Worm (Caenorhabditis elegans) whole organism, young adult: Measurements from ENCODE around the gene Y4C6B.2.

Experiments
- B0035.1 ChIP-seq: sonication (generic microtip); optimal IDR thresholded peaks from 2 replicates; lab custom pipeline; 2016; ENCODE audit warnings: missing genetic modification characterization, mild to moderate bottlenecking, missing compliant biosample characterization, missing genotype, missing genetic modification reagents
- C06A6.2 ChIP-seq: fragments of 200-800 bp; sonication (Bioruptor generic); conservative IDR thresholded peaks from 2 replicates; pipeline ENCODE4 v1.3.6; 2022; ENCODE audit warnings: missing genetic modification characterization, missing compliant biosample characterization
- F39B2.1 ChIP-seq: fragments of 200-800 bp; sonication (Bioruptor generic); IDR thresholded peaks from 2 replicates; pipeline ENCODE4 v1.3.6; 2022; ENCODE audit warnings: missing genetic modification reagents, missing genetic modification characterization, missing compliant biosample characterization
- F55B11.4 ChIP-seq: sonication (generic microtip); optimal IDR thresholded peaks from 2 replicates; lab custom pipeline; 2016; ENCODE audit warnings: missing compliant biosample characterization, missing genetic modification characterization, borderline replicate concordance; ENCODE audit not compliant: insufficient read depth
- K11D2.4 ChIP-seq: fragments of 200-800 bp; sonication (Bioruptor generic); IDR thresholded peaks from 2 replicates; pipeline ENCODE4 v1.3.6; 2022; ENCODE audit warnings: missing genetic modification reagents, missing genetic modification characterization, missing compliant biosample characterization
- T07F8.4 ChIP-seq: sonication (generic microtip); optimal IDR thresholded peaks from 2 replicates; lab custom pipeline; 2016; ENCODE audit warnings: mild to moderate bottlenecking, missing genetic modification characterization, moderate library complexity, missing compliant biosample characterization
- T26A5.8 ChIP-seq: sonication (generic microtip); optimal IDR thresholded peaks from 2 replicates; lab custom pipeline; 2016; ENCODE audit warnings: missing genetic modification characterization, missing compliant biosample characterization
- Y67H2A.10 ChIP-seq: fragments of 200-800 bp; sonication (Bioruptor generic); conservative IDR thresholded peaks from 2 replicates; pipeline ENCODE4 v1.3.6; 2022; ENCODE audit warnings: missing genetic modification reagents, missing genetic modification characterization, missing compliant biosample characterization
- Y95B8A.8 ChIP-seq: fragments of 200-800 bp; sonication (Bioruptor generic); IDR thresholded peaks from 2 replicates; pipeline ENCODE4 v1.3.6; 2022; ENCODE audit warnings: missing genetic modification reagents, missing genetic modification characterization, missing compliant biosample characterization
- ZK185.1 ChIP-seq: sonication (generic microtip); optimal IDR thresholded peaks from 2 replicates; lab custom pipeline; 2016; ENCODE audit warnings: mild to moderate bottlenecking, missing genetic modification characterization, missing compliant biosample characterization; ENCODE audit not compliant: poor library complexity, severe bottlenecking
- akir-1 ChIP-seq: fragments of 200-800 bp; sonication (Bioruptor generic); optimal IDR thresholded peaks from 2 replicates; lab custom pipeline; 2018; ENCODE audit warnings: mild to moderate bottlenecking, missing genetic modification characterization, moderate library complexity, missing compliant biosample characterization
- aptf-2 ChIP-seq: fragments of 200-800 bp; sonication (Bioruptor generic); conservative IDR thresholded peaks from 2 replicates; pipeline ENCODE4 v1.3.6; 2022; ENCODE audit warnings: missing genetic modification reagents, missing genetic modification characterization, missing compliant biosample characterization
- athp-1 ChIP-seq: sonication (generic microtip); optimal IDR thresholded peaks from 2 replicates; lab custom pipeline; 2017; ENCODE audit warnings: mild to moderate bottlenecking, missing genetic modification characterization, missing compliant biosample characterization
- attf-6 ChIP-seq: fragments of 200-800 bp; sonication (Bioruptor generic); IDR thresholded peaks from 2 replicates; pipeline ENCODE4 v1.3.6; 2022; ENCODE audit warnings: missing genetic modification reagents, missing genetic modification characterization, missing compliant biosample characterization
- bed-2 ChIP-seq: fragments of 200-800 bp; sonication (Bioruptor generic); IDR thresholded peaks from 2 replicates; pipeline ENCODE4 v1.3.6; 2022; ENCODE audit warnings: missing genetic modification reagents, missing genetic modification characterization, missing compliant biosample characterization
- ceh-79 ChIP-seq: sonication (generic microtip); optimal IDR thresholded peaks from 2 replicates; lab custom pipeline; 2017; ENCODE audit warnings: mild to moderate bottlenecking, missing genetic modification characterization, missing compliant biosample characterization
- dpff-1 ChIP-seq: sonication (generic microtip); optimal IDR thresholded peaks from 2 replicates; lab custom pipeline; 2017; ENCODE audit warnings: mild to moderate bottlenecking, missing genetic modification characterization, missing compliant biosample characterization
- dpl-1 ChIP-seq: fragments of 150-350 bp; optimal IDR thresholded peaks from 2 replicates; lab custom pipeline; 2014; ENCODE audit warnings: missing biosample characterization, missing genetic modification reagents, missing genetic modification characterization
- efl-1 ChIP-seq: fragments of 150-350 bp; optimal IDR thresholded peaks from 2 replicates; lab custom pipeline; 2014; ENCODE audit warnings: missing biosample characterization, missing genetic modification reagents, missing genetic modification characterization
- egl-44 ChIP-seq: fragments of 200-800 bp; sonication (Bioruptor generic); IDR thresholded peaks from 2 replicates; pipeline ENCODE4 v1.3.6; 2022; ENCODE audit warnings: missing genetic modification reagents, missing genetic modification characterization, missing compliant biosample characterization
- egrh-3 ChIP-seq: fragments of 200-800 bp; sonication (Bioruptor generic); IDR thresholded peaks from 2 replicates; pipeline ENCODE4 v1.3.6; 2022; ENCODE audit warnings: missing genetic modification reagents, missing genetic modification characterization, missing compliant biosample characterization
- fkh-3 ChIP-seq: sonication (generic microtip); optimal IDR thresholded peaks from 2 replicates; lab custom pipeline; 2016; ENCODE audit warnings: mild to moderate bottlenecking, missing genetic modification characterization, missing compliant biosample characterization
- hmg-20 ChIP-seq: fragments of 200-800 bp; sonication (Bioruptor generic); IDR thresholded peaks from 2 replicates; pipeline ENCODE4 v1.3.6; 2022; ENCODE audit warnings: missing genetic modification reagents, missing genetic modification characterization, missing compliant biosample characterization
- lag-1 ChIP-seq: fragments of 200-800 bp; sonication (Bioruptor generic); IDR thresholded peaks from 2 replicates; pipeline ENCODE4 v1.3.6; 2022; ENCODE audit warnings: missing genetic modification reagents, missing genetic modification characterization, missing compliant biosample characterization
- let-526 ChIP-seq: fragments of 200-800 bp; sonication (Bioruptor generic); IDR thresholded peaks from 2 replicates; pipeline ENCODE4 v1.3.6; 2022; ENCODE audit warnings: missing genetic modification reagents, missing genetic modification characterization, missing compliant biosample characterization
- let-607 ChIP-seq, 2 experiments: fragments of 200-800 bp in 1 of 2; sonication (Bioruptor generic) in 1 of 2; sonication (generic microtip) in 1 of 2; optimal IDR thresholded peaks; 2 replicates each; lab custom pipeline; 2016 to 2018; ENCODE audit warnings: mild to moderate bottlenecking in 2 of 2, missing compliant biosample characterization in 2 of 2, missing genetic modification characterization in 2 of 2, moderate library complexity in 2 of 2, missing genotype in 1 of 2
- lin-35 ChIP-seq, 3 experiments: fragments of 150-350 bp in 2 of 3; sonication (generic microtip) in 1 of 3; optimal IDR thresholded peaks; 2 replicates each; lab custom pipeline; 2014 to 2018; ENCODE audit warnings: missing biosample characterization in 3 of 3, missing genetic modification characterization in 3 of 3, missing genetic modification reagents in 3 of 3
- lir-1 ChIP-seq: fragments of 200-800 bp; sonication (Bioruptor generic); conservative IDR thresholded peaks from 2 replicates; pipeline ENCODE4 v1.3.6; 2022; ENCODE audit warnings: missing genetic modification reagents, missing genetic modification characterization, missing compliant biosample characterization
- lsl-1 ChIP-seq: fragments of 200-800 bp; sonication (Bioruptor generic); optimal IDR thresholded peaks from 2 replicates; lab custom pipeline; 2018; ENCODE audit warnings: mild to moderate bottlenecking, missing genetic modification characterization, moderate library complexity, missing compliant biosample characterization
- lsy-27 ChIP-seq: sonication (generic microtip); optimal IDR thresholded peaks from 2 replicates; lab custom pipeline; 2017; ENCODE audit warnings: missing genetic modification characterization, mild to moderate bottlenecking, missing compliant biosample characterization, antibody characterized with exemption, missing genotype, borderline replicate concordance; ENCODE audit not compliant: insufficient read depth
- nfya-1 ChIP-seq: sonication (generic microtip); optimal IDR thresholded peaks from 2 replicates; lab custom pipeline; 2017; ENCODE audit warnings: antibody characterized with exemption, missing compliant biosample characterization, missing genetic modification characterization, borderline replicate concordance; ENCODE audit not compliant: insufficient read depth
- nhr-27 ChIP-seq: fragments of 200-800 bp; sonication (Bioruptor generic); optimal IDR thresholded peaks from 2 replicates; lab custom pipeline; 2018; ENCODE audit warnings: mild to moderate bottlenecking, missing genetic modification characterization, moderate library complexity, missing compliant biosample characterization
- nhr-80 ChIP-seq: sonication (generic microtip); optimal IDR thresholded peaks from 2 replicates; lab custom pipeline; 2016; ENCODE audit warnings: missing genetic modification characterization, missing compliant biosample characterization
- nhr-90 ChIP-seq: sonication (generic microtip); optimal IDR thresholded peaks from 2 replicates; lab custom pipeline; 2016; ENCODE audit warnings: missing genotype, mild to moderate bottlenecking, missing genetic modification characterization, missing compliant biosample characterization
- rec-8 ChIP-seq, 2 experiments: sonication (generic microtip); optimal IDR thresholded peaks; 2 replicates each; lab custom pipeline; 2016; ENCODE audit warnings: mild to moderate bottlenecking in 2 of 2, missing genetic modification characterization in 2 of 2, missing genetic modification reagents in 2 of 2, missing genotype in 2 of 2, missing biosample characterization in 1 of 2, missing compliant biosample characterization in 1 of 2, moderate library complexity in 1 of 2
- sdz-38 ChIP-seq: sonication (generic microtip); optimal IDR thresholded peaks from 2 replicates; lab custom pipeline; 2016; ENCODE audit warnings: missing genotype, missing genetic modification characterization, missing compliant biosample characterization
- sea-2 ChIP-seq: fragments of 200-800 bp; sonication (Bioruptor generic); IDR thresholded peaks from 2 replicates; pipeline ENCODE4 v1.3.6; 2022; ENCODE audit warnings: missing genetic modification characterization, missing compliant biosample characterization
- somi-1 ChIP-seq: fragments of 200-800 bp; sonication (Bioruptor generic); optimal IDR thresholded peaks from 2 replicates; lab custom pipeline; 2018; ENCODE audit warnings: mild to moderate bottlenecking, missing genetic modification characterization, missing compliant biosample characterization
- sptf-2 ChIP-seq: fragments of 200-800 bp; sonication (Bioruptor generic); optimal IDR thresholded peaks from 2 replicates; lab custom pipeline; 2018; ENCODE audit warnings: mild to moderate bottlenecking, missing genetic modification characterization, missing compliant biosample characterization
- unc-130 ChIP-seq: sonication (generic microtip); optimal IDR thresholded peaks from 2 replicates; lab custom pipeline; 2016; ENCODE audit warnings: missing genetic modification reagents, missing genetic modification characterization, missing compliant biosample characterization
- unc-62 ChIP-seq: fragments of 150-350 bp; optimal IDR thresholded peaks from 2 replicates; lab custom pipeline; 2014; ENCODE audit warnings: missing biosample characterization, missing genetic modification reagents, missing genetic modification characterization
- zfh-2 ChIP-seq: fragments of 200-800 bp; sonication (Bioruptor generic); conservative IDR thresholded peaks from 2 replicates; pipeline ENCODE4 v1.3.6; 2022; ENCODE audit warnings: missing genetic modification reagents, missing genetic modification characterization, missing compliant biosample characterization
- ztf-26 ChIP-seq: sonication (generic microtip); optimal IDR thresholded peaks from 2 replicates; lab custom pipeline; 2017; ENCODE audit warnings: missing genetic modification characterization, missing compliant biosample characterization
- ztf-28 ChIP-seq: fragments of 200-800 bp; sonication (Bioruptor generic); IDR thresholded peaks from 2 replicates; pipeline ENCODE4 v1.3.6; 2022; ENCODE audit warnings: missing genetic modification reagents, missing genetic modification characterization, missing compliant biosample characterization

Y4C6B.2 gene

ce11 chrIV:5334518-5334917 lies 4.9 kb upstream of the Y4C6B.2 start (continued):
- TF ChIP-seq C06A6.2 (GFP tag; lab: Robert Waterston, UW) (no peak), unc-130 (GFP tag; lab: Kevin White, UChicago) (no peak), lsl-1 (GFP tag; lab: Kevin White, UChicago) (no peak), egrh-3 (GFP tag; lab: Robert Waterston, UW) (no peak), Y95B8A.8 (GFP tag; lab: Robert Waterston, UW) (no peak), T07F8.4 (tag; lab: Kevin White, UChicago) (no peak), ztf-26 (tag; lab: Kevin White, UChicago) (peak; percentile 21), F55B11.4 (tag; lab: Kevin White, UChicago) (no peak), B0035.1 (tag; lab: Kevin White, UChicago) (no peak), fkh-3 (tag; lab: Kevin White, UChicago) (no peak), sea-2 (GFP tag; lab: Robert Waterston, UW) (no peak), athp-1 (tag; lab: Kevin White, UChicago) (peak; percentile 31), Y67H2A.10 (no peak), dpff-1 (tag; lab: Kevin White, UChicago) (no peak), F39B2.1 (GFP tag; lab: Robert Waterston, UW) (no peak), hmg-20 (GFP tag; lab: Robert Waterston, UW) (no peak), lin-35 (GFP tag; optimal IDR thresholded peaks at IDR 0.05; lab: Kevin White, UChicago) (no peak), zfh-2 (GFP tag; lab: Robert Waterston, UW) (no peak), ceh-79 (tag; lab: Kevin White, UChicago) (no peak), nhr-90 (no peak), ztf-28 (GFP tag; lab: Robert Waterston, UW) (no peak), unc-62 (GFP tag; lab: Kevin White, UChicago) (no peak), bed-2 (GFP tag; lab: Robert Waterston, UW) (no peak), egl-44 (no peak; the same call in 1 of the 2 replicates), nhr-27 (tag; lab: Kevin White, UChicago) (no peak), nhr-80 (tag; lab: Kevin White, UChicago) (peak; percentile 24), somi-1 (GFP tag; lab: Kevin White, UChicago) (no peak), let-526 (GFP tag; lab: Robert Waterston, UW) (peak; percentile 81; the same call in 1 of the 2 replicates), aptf-2 (no peak), K11D2.4 (GFP tag; lab: Robert Waterston, UW) (peak; percentile 69; the same call in 1 of the 2 replicates), lsy-27 (peak; percentile 36), dpl-1 (GFP tag; lab: Kevin White, UChicago) (no peak), rec-8 (tag; optimal IDR thresholded peaks at IDR 0.05; lab: Kevin White, UChicago) (peak in 1 of 2 experiments; percentile 18), nfya-1 (tag; lab: Kevin White, UChicago) (no peak), ZK185.1 (tag; lab: Kevin White, UChicago) (peak; percentile 87), let-607 (tag; optimal IDR thresholded peaks at IDR 0.05; lab: Kevin White, UChicago) (peak in 1 of 2 experiments; percentile 45), attf-6 (GFP tag; lab: Robert Waterston, UW) (peak; percentile 75), T26A5.8 (tag; lab: Kevin White, UChicago) (no peak), sptf-2 (no peak), akir-1 (GFP tag; lab: Kevin White, UChicago) (no peak), sdz-38 (no peak), lag-1 (GFP tag; lab: Robert Waterston, UW) (no peak), lir-1 (no peak), efl-1 (no peak)
